Worm (Caenorhabditis elegans) whole organism, young adult: ENCODE measurements around the gene fezf-1.

Experiments
- B0019.2 ChIP-seq: fragments of 200-800 bp; sonication (Bioruptor generic); conservative IDR thresholded peaks from 2 replicates; pipeline ENCODE4 v1.3.6; 2022; ENCODE audit warnings: missing genetic modification reagents, missing genetic modification characterization, missing compliant biosample characterization
- D2030.7 ChIP-seq: fragments of 200-800 bp; sonication (Bioruptor generic); IDR thresholded peaks from 2 replicates; pipeline ENCODE4 v1.3.6; 2022; ENCODE audit warnings: missing genetic modification reagents, missing genetic modification characterization, missing compliant biosample characterization
- F33H1.4 ChIP-seq: fragments of 200-800 bp; sonication (Bioruptor generic); IDR thresholded peaks from 2 replicates; pipeline ENCODE4 v1.3.6; 2022; ENCODE audit warnings: missing genetic modification reagents, missing genetic modification characterization, missing compliant biosample characterization
- F39B2.1 ChIP-seq: fragments of 200-800 bp; sonication (Bioruptor generic); IDR thresholded peaks from 2 replicates; pipeline ENCODE4 v1.3.6; 2022; ENCODE audit warnings: missing genetic modification reagents, missing genetic modification characterization, missing compliant biosample characterization
- F52B5.7 ChIP-seq: sonication (generic microtip); optimal IDR thresholded peaks from 2 replicates; lab custom pipeline; 2016; ENCODE audit warnings: mild to moderate bottlenecking, missing genetic modification characterization, missing compliant biosample characterization
- K11D2.4 ChIP-seq: fragments of 200-800 bp; sonication (Bioruptor generic); IDR thresholded peaks from 2 replicates; pipeline ENCODE4 v1.3.6; 2022; ENCODE audit warnings: missing genetic modification reagents, missing genetic modification characterization, missing compliant biosample characterization
- T26A5.8 ChIP-seq: sonication (generic microtip); optimal IDR thresholded peaks from 2 replicates; lab custom pipeline; 2016; ENCODE audit warnings: missing genetic modification characterization, missing compliant biosample characterization
- Y53F4B.3 ChIP-seq: fragments of 200-800 bp; sonication (Bioruptor generic); IDR thresholded peaks from 2 replicates; pipeline ENCODE4 v1.3.6; 2022; ENCODE audit warnings: missing genetic modification reagents, missing genetic modification characterization, missing compliant biosample characterization
- Y53G8AR.9 ChIP-seq: fragments of 200-800 bp; sonication (Bioruptor generic); conservative IDR thresholded peaks from 2 replicates; pipeline ENCODE4 v1.3.6; 2022; ENCODE audit warnings: missing genetic modification reagents, missing genetic modification characterization, missing compliant biosample characterization
- Y56A3A.18 ChIP-seq: fragments of 200-800 bp; sonication (Bioruptor generic); IDR thresholded peaks from 2 replicates; pipeline ENCODE4 v1.3.6; 2022; ENCODE audit warnings: missing genetic modification reagents, missing genetic modification characterization, missing compliant biosample characterization
- Y67H2A.10 ChIP-seq: fragments of 200-800 bp; sonication (Bioruptor generic); conservative IDR thresholded peaks from 2 replicates; pipeline ENCODE4 v1.3.6; 2022; ENCODE audit warnings: missing genetic modification reagents, missing genetic modification characterization, missing compliant biosample characterization
- Y95B8A.8 ChIP-seq: fragments of 200-800 bp; sonication (Bioruptor generic); IDR thresholded peaks from 2 replicates; pipeline ENCODE4 v1.3.6; 2022; ENCODE audit warnings: missing genetic modification reagents, missing genetic modification characterization, missing compliant biosample characterization
- ZK185.1 ChIP-seq: sonication (generic microtip); optimal IDR thresholded peaks from 2 replicates; lab custom pipeline; 2016; ENCODE audit warnings: mild to moderate bottlenecking, missing genetic modification characterization, missing compliant biosample characterization; ENCODE audit not compliant: poor library complexity, severe bottlenecking
- aptf-3 ChIP-seq: fragments of 200-800 bp; sonication (Bioruptor generic); IDR thresholded peaks from 2 replicates; pipeline ENCODE4 v1.3.6; 2022; ENCODE audit warnings: missing genetic modification characterization, missing compliant biosample characterization
- attf-6 ChIP-seq: fragments of 200-800 bp; sonication (Bioruptor generic); IDR thresholded peaks from 2 replicates; pipeline ENCODE4 v1.3.6; 2022; ENCODE audit warnings: missing genetic modification reagents, missing genetic modification characterization, missing compliant biosample characterization
- bed-1 ChIP-seq: fragments of 200-800 bp; sonication (Bioruptor generic); IDR thresholded peaks from 2 replicates; pipeline ENCODE4 v1.3.6; 2022; ENCODE audit warnings: missing genetic modification reagents, missing genetic modification characterization, missing compliant biosample characterization
- cebp-2 ChIP-seq: fragments of 200-800 bp; sonication (Bioruptor generic); IDR thresholded peaks from 2 replicates; pipeline ENCODE4 v1.3.6; 2022; ENCODE audit warnings: missing genetic modification characterization, missing compliant biosample characterization
- ceh-100 ChIP-seq: fragments of 200-800 bp; sonication (Bioruptor generic); IDR thresholded peaks from 2 replicates; pipeline ENCODE4 v1.3.6; 2022; ENCODE audit warnings: missing genetic modification reagents, missing genetic modification characterization, missing compliant biosample characterization
- ceh-40 ChIP-seq: fragments of 200-800 bp; sonication (Bioruptor generic); IDR thresholded peaks from 2 replicates; pipeline ENCODE4 v1.3.6; 2022; ENCODE audit warnings: missing genetic modification characterization, missing compliant biosample characterization
- ceh-58 ChIP-seq: fragments of 200-800 bp; sonication (Bioruptor generic); IDR thresholded peaks from 2 replicates; pipeline ENCODE4 v1.3.6; 2022; ENCODE audit warnings: missing genetic modification characterization, missing compliant biosample characterization
- chd-7 ChIP-seq: sonication (generic microtip); optimal IDR thresholded peaks from 2 replicates; lab custom pipeline; 2016; ENCODE audit warnings: mild to moderate bottlenecking, missing genetic modification characterization, moderate library complexity, missing compliant biosample characterization
- dox-1 ChIP-seq: fragments of 200-800 bp; sonication (Bioruptor generic); IDR thresholded peaks from 2 replicates; pipeline ENCODE4 v1.3.6; 2022; ENCODE audit warnings: missing genetic modification reagents, missing genetic modification characterization, missing compliant biosample characterization
- efl-1 ChIP-seq: fragments of 150-350 bp; optimal IDR thresholded peaks from 2 replicates; lab custom pipeline; 2014; ENCODE audit warnings: missing biosample characterization, missing genetic modification reagents, missing genetic modification characterization
- egl-18 ChIP-seq: fragments of 200-800 bp; sonication (Bioruptor generic); IDR thresholded peaks from 2 replicates; pipeline ENCODE4 v1.3.6; 2022; ENCODE audit warnings: missing genetic modification reagents, missing genetic modification characterization, missing compliant biosample characterization
- egl-44 ChIP-seq: fragments of 200-800 bp; sonication (Bioruptor generic); IDR thresholded peaks from 2 replicates; pipeline ENCODE4 v1.3.6; 2022; ENCODE audit warnings: missing genetic modification reagents, missing genetic modification characterization, missing compliant biosample characterization
- egrh-3 ChIP-seq: fragments of 200-800 bp; sonication (Bioruptor generic); IDR thresholded peaks from 2 replicates; pipeline ENCODE4 v1.3.6; 2022; ENCODE audit warnings: missing genetic modification reagents, missing genetic modification characterization, missing compliant biosample characterization
- ekl-4 ChIP-seq: fragments of 200-800 bp; sonication (Bioruptor generic); IDR thresholded peaks from 2 replicates; pipeline ENCODE4 v1.3.6; 2022; ENCODE audit warnings: missing genetic modification reagents, missing genetic modification characterization, missing compliant biosample characterization
- hlh-12 ChIP-seq: sonication (generic microtip); optimal IDR thresholded peaks from 2 replicates; lab custom pipeline; 2016; ENCODE audit warnings: missing genetic modification characterization, missing compliant biosample characterization
- hmg-20 ChIP-seq: fragments of 200-800 bp; sonication (Bioruptor generic); IDR thresholded peaks from 2 replicates; pipeline ENCODE4 v1.3.6; 2022; ENCODE audit warnings: missing genetic modification reagents, missing genetic modification characterization, missing compliant biosample characterization
- hsf-1 ChIP-seq: fragments of 200-800 bp; sonication (Bioruptor generic); IDR thresholded peaks from 2 replicates; pipeline ENCODE4 v1.3.6; 2022; ENCODE audit warnings: missing genetic modification reagents, missing genetic modification characterization, missing compliant biosample characterization
- lag-1 ChIP-seq: fragments of 200-800 bp; sonication (Bioruptor generic); IDR thresholded peaks from 2 replicates; pipeline ENCODE4 v1.3.6; 2022; ENCODE audit warnings: missing genetic modification reagents, missing genetic modification characterization, missing compliant biosample characterization
- madf-3 ChIP-seq: fragments of 200-800 bp; sonication (Bioruptor generic); IDR thresholded peaks from 2 replicates; pipeline ENCODE4 v1.3.6; 2022; ENCODE audit warnings: missing genetic modification reagents, missing genetic modification characterization, missing compliant biosample characterization
- madf-6 ChIP-seq: fragments of 200-800 bp; sonication (Bioruptor generic); IDR thresholded peaks from 2 replicates; pipeline ENCODE4 v1.3.6; 2022; ENCODE audit warnings: missing genetic modification reagents, missing genetic modification characterization, missing compliant biosample characterization
- mxl-1 ChIP-seq: sonication (generic microtip); optimal IDR thresholded peaks from 2 replicates; lab custom pipeline; 2016; ENCODE audit warnings: missing genetic modification characterization, missing compliant biosample characterization
- nfya-2 ChIP-seq: fragments of 200-800 bp; sonication (Bioruptor generic); IDR thresholded peaks from 2 replicates; pipeline ENCODE4 v1.3.6; 2022; ENCODE audit warnings: missing genetic modification reagents, missing genetic modification characterization, missing compliant biosample characterization
- nfyb-1 ChIP-seq: fragments of 200-800 bp; sonication (Bioruptor generic); IDR thresholded peaks from 2 replicates; pipeline ENCODE4 v1.3.6; 2022; ENCODE audit warnings: missing genetic modification reagents, missing genetic modification characterization, missing compliant biosample characterization
- nhr-179 ChIP-seq: sonication (generic microtip); optimal IDR thresholded peaks from 2 replicates; lab custom pipeline; 2016; ENCODE audit warnings: mild to moderate bottlenecking, missing genetic modification characterization, missing compliant biosample characterization
- pbrm-1 ChIP-seq: fragments of 200-800 bp; sonication (Bioruptor generic); IDR thresholded peaks from 2 replicates; pipeline ENCODE4 v1.3.6; 2022; ENCODE audit warnings: missing genetic modification reagents, missing genetic modification characterization, missing compliant biosample characterization
- pha-4 ChIP-seq: fragments of 150-350 bp; sonication (generic microtip); optimal IDR thresholded peaks from 2 replicates; lab custom pipeline; 2014; ENCODE audit warnings: missing biosample characterization, missing genetic modification reagents, missing genetic modification characterization
- rcor-1 ChIP-seq: fragments of 200-800 bp; sonication (Bioruptor generic); IDR thresholded peaks from 2 replicates; pipeline ENCODE4 v1.3.6; 2022; ENCODE audit warnings: missing genetic modification reagents, missing genetic modification characterization, missing compliant biosample characterization
- rec-8 ChIP-seq, 2 experiments: sonication (generic microtip); optimal IDR thresholded peaks; 2 replicates each; lab custom pipeline; 2016; ENCODE audit warnings: mild to moderate bottlenecking in 2 of 2, missing genetic modification characterization in 2 of 2, missing genetic modification reagents in 2 of 2, missing genotype in 2 of 2, missing biosample characterization in 1 of 2, missing compliant biosample characterization in 1 of 2, moderate library complexity in 1 of 2
- ztf-25 ChIP-seq: fragments of 200-800 bp; sonication (Bioruptor generic); IDR thresholded peaks from 2 replicates; pipeline ENCODE4 v1.3.6; 2022; ENCODE audit warnings: missing genetic modification reagents, missing genetic modification characterization, missing compliant biosample characterization
- ztf-26 ChIP-seq: sonication (generic microtip); optimal IDR thresholded peaks from 2 replicates; lab custom pipeline; 2017; ENCODE audit warnings: missing genetic modification characterization, missing compliant biosample characterization

Gene fezf-1

ce11 chrIV:13460876-13461275 lies 5.0 kb upstream of the fezf-1 start, which contains the start of gene Y38H8A.12:
Gene Y38H8A.12, minus strand, starts transcription at chrIV:13460976.
- TF ChIP-seq efl-1 (GFP tag; lab: Kevin White, UChicago) (no peak), ZK185.1 (tag; lab: Kevin White, UChicago) (no peak), hmg-20 (GFP tag; lab: Robert Waterston, UW) (no peak), ceh-100 (GFP tag; lab: Robert Waterston, UW) (no peak), pha-4 (tag; lab: Kevin White, UChicago) (no peak), F52B5.7 (tag; lab: Kevin White, UChicago) (no peak), nhr-179 (tag; lab: Kevin White, UChicago) (no peak), T26A5.8 (tag; lab: Kevin White, UChicago) (no peak), rec-8 (tag; optimal IDR thresholded peaks at IDR 0.05; lab: Kevin White, UChicago) (no peak), egl-44 (GFP tag; lab: Robert Waterston, UW) (no peak), pbrm-1 (GFP tag; lab: Robert Waterston, UW) (no peak), mxl-1 (tag; lab: Kevin White, UChicago) (no peak), hlh-12 (tag; lab: Kevin White, UChicago) (no peak), K11D2.4 (GFP tag; lab: Robert Waterston, UW) (no peak), ztf-26 (tag; lab: Kevin White, UChicago) (no peak), nfyb-1 (GFP tag; lab: Robert Waterston, UW) (no peak), cebp-2 (GFP tag; lab: Robert Waterston, UW) (no peak), aptf-3 (GFP tag; lab: Robert Waterston, UW) (no peak), chd-7 (tag; lab: Kevin White, UChicago) (no peak), egl-18 (GFP tag; lab: Robert Waterston, UW) (no peak)

ce11 chrIV:13462165-13462712 lies 3.7 kb upstream of the fezf-1 start:
- peak; percentile 51; the same call in 1 of the 2 replicates for TF ChIP-seq egrh-3
- TF ChIP-seq hsf-1 (GFP tag; lab: Robert Waterston, UW), result peak; percentile 94
- peak; percentile 37 for TF ChIP-seq F33H1.4 (GFP tag; lab: Robert Waterston, UW)
- peak; percentile 82; the same call in 1 of the 2 replicates for TF ChIP-seq cebp-2 (GFP tag; lab: Robert Waterston, UW)

ce11 chrIV:13463889-13464288 lies 2.0 kb upstream of the fezf-1 start:
- peak; percentile 54; the same call in 1 of the 2 replicates for TF ChIP-seq Y95B8A.8 (GFP tag; lab: Robert Waterston, UW)
- TF ChIP-seq ceh-100 (GFP tag; lab: Robert Waterston, UW), result peak; percentile 55; the same call in 1 of the 2 replicates
- TF ChIP-seq nfyb-1 (GFP tag; lab: Robert Waterston, UW), result 0 out of 2 replicates have a peak, but pooled peaks have one; percentile 18
- TF ChIP-seq egl-18 (GFP tag; lab: Robert Waterston, UW), result peak; percentile 64; the same call in 1 of the 2 replicates
- TF ChIP-seq rcor-1 (GFP tag; lab: Robert Waterston, UW), result peak; percentile 85
- 0 out of 2 replicates have a peak, but pooled peaks have one; percentile 13 for TF ChIP-seq ztf-25 (GFP tag; lab: Robert Waterston, UW)
- TF ChIP-seq Y56A3A.18, result 0 out of 2 replicates have a peak, but pooled peaks have one; percentile 58
- TF ChIP-seq madf-3 (GFP tag; lab: Robert Waterston, UW), result peak; percentile 92
- TF ChIP-seq aptf-3 (GFP tag; lab: Robert Waterston, UW), result 0 out of 2 replicates have a peak, but pooled peaks have one; percentile 28
- TF ChIP-seq F39B2.1 (GFP tag; lab: Robert Waterston, UW), result peak; percentile 62; the same call in 1 of the 2 replicates
- peak; percentile 67 for TF ChIP-seq Y53F4B.3
- TF ChIP-seq madf-6 (GFP tag; lab: Robert Waterston, UW), result peak; percentile 72
- peak; percentile 99 for TF ChIP-seq hsf-1 (GFP tag; lab: Robert Waterston, UW)
- peak; percentile 52; the same call in 1 of the 2 replicates for TF ChIP-seq egrh-3
- TF ChIP-seq pbrm-1 (GFP tag; lab: Robert Waterston, UW), result peak; percentile 54; the same call in 1 of the 2 replicates
- TF ChIP-seq D2030.7 (GFP tag; lab: Robert Waterston, UW), result peak; percentile 66
- TF ChIP-seq Y53G8AR.9 (GFP tag; lab: Robert Waterston, UW), result peak; percentile 88
- TF ChIP-seq ekl-4 (GFP tag; lab: Robert Waterston, UW), result peak; percentile 64; the same call in 1 of the 2 replicates
- TF ChIP-seq dox-1, result peak; percentile 78
- TF ChIP-seq ceh-58, result peak; percentile 97
- TF ChIP-seq B0019.2 (GFP tag; lab: Robert Waterston, UW), result peak; percentile 67
- TF ChIP-seq Y67H2A.10 (GFP tag; lab: Robert Waterston, UW), result 0 out of 2 replicates have a peak, but pooled peaks have one; percentile 27
- TF ChIP-seq lag-1, result peak; percentile 8; the same call in 1 of the 2 replicates
- TF ChIP-seq ceh-40 (GFP tag; lab: Robert Waterston, UW), result peak; percentile 95
- peak; percentile 89 for TF ChIP-seq attf-6 (GFP tag; lab: Robert Waterston, UW)
- TF ChIP-seq bed-1 (GFP tag; lab: Robert Waterston, UW), result peak; percentile 89; the same call in 1 of the 2 replicates
- peak; percentile 88; the same call in 1 of the 2 replicates for TF ChIP-seq nfya-2
